Fruit fly (Drosophila melanogaster): ENCODE measurements around the gene CG14573.
A peak's percentile ranks its signal among the peaks of the same experiment; 100 is the strongest.

Gene CG14573

DNA sequence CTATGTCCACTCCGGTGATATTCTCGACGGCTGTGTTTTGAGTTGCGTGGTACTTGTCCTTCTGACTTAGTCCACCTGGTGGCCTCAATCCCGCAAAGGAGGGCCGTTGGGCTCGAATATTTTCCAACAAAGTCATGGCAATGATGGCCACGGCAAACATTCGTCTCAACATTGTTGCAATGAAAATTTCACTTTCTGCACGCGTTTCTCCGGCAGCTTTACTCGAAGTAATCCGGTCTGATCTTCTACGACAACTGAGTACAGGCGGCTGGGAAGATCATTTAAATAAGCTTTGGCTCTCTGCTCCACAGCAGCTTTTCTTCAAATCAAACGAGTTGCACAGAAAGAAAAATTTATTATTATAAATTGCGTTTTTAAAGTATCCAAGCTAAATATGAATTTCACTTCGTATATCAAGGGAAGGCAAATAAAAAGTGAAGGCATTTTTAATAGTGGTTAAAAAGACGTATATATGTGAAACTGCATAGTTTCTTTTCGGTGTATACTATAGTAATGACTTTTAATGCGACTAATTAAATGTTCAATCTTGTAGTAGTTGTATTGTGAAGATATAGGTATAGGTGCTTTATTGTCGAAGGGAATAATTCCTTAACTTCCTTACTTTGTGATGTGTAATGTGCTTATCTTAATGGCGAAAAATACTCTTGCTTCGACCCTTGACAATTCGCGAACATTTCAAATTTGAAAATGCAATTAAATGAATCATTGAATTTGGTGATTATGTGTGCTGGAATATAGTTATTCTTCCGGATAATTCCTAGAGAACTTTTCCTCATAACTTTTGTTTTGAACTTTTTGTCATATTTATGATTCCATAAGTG, 4.5 kb downstream of the CG14573 start, which contains the start of gene CG14567 (continued):
- TF ChIP-seq zf30C (GFP tag; optimal IDR thresholded peaks at IDR 0.05): no peak
- TF ChIP-seq HHEX (GFP tag; optimal IDR thresholded peaks at IDR 0.05): no peak
- TF ChIP-seq CG11560 (tag; IDR thresholded peaks at IDR 0.05): no peak
- TF ChIP-seq CG12071 (GFP tag; optimal IDR thresholded peaks at IDR 0.05): no peak
- TF ChIP-seq Xrp1 (GFP tag; IDR thresholded peaks at IDR 0.05): peak; percentile 45; the same call in 1 of the 2 replicates
- no peak for TF ChIP-seq cas (GFP tag; IDR thresholded peaks at IDR 0.05)
- TF ChIP-seq CG7928 (GFP tag; optimal IDR thresholded peaks at IDR 0.05): no peak
- no peak for TF ChIP-seq Antp (GFP tag; optimal IDR thresholded peaks at IDR 0.05)
- no peak for TF ChIP-seq caup (GFP tag; optimal IDR thresholded peaks at IDR 0.05; ENCODE audit: severe bottlenecking)
- TF ChIP-seq dan (GFP tag; IDR thresholded peaks at IDR 0.05): no peak
- peak; percentile 42 for TF ChIP-seq ATbp (GFP tag; optimal IDR thresholded peaks at IDR 0.05)
- no peak for TF ChIP-seq NC2α (GFP tag; optimal IDR thresholded peaks at IDR 0.05)
- TF ChIP-seq wor (GFP tag; IDR thresholded peaks at IDR 0.05): no peak
- TF ChIP-seq CG7372 (GFP tag; IDR thresholded peaks at IDR 0.05): no peak
- TF ChIP-seq zfh1 (GFP tag; IDR thresholded peaks at IDR 0.05): peak; percentile 43; the same call in 2 of the 3 replicates
- TF ChIP-seq TFAM (GFP tag; optimal IDR thresholded peaks at IDR 0.05): no peak
- no peak for TF ChIP-seq zfh2 (GFP tag; optimal IDR thresholded peaks at IDR 0.05)
- 0 out of 3 replicates have a peak, but pooled peaks have one; percentile 42 for TF ChIP-seq gce (GFP tag; IDR thresholded peaks at IDR 0.05)
- no peak for TF ChIP-seq CG6854 (GFP tag; optimal IDR thresholded peaks at IDR 0.05)
- TF ChIP-seq oc (tag; optimal IDR thresholded peaks at IDR 0.05): peak; percentile 65
- no peak for TF ChIP-seq CG12659 (GFP tag; optimal IDR thresholded peaks at IDR 0.05)
- peak; percentile 63 for TF ChIP-seq gem (tag; optimal IDR thresholded peaks at IDR 0.05)
- TF ChIP-seq CG10267 (tag; optimal IDR thresholded peaks at IDR 0.05): no peak
- peak; percentile 51; the same call in 1 of the 2 replicates for TF ChIP-seq CG32772 (GFP tag; IDR thresholded peaks at IDR 0.05)
- peak; percentile 46 for TF ChIP-seq ap (GFP tag; IDR thresholded peaks at IDR 0.05)
- TF ChIP-seq chn (GFP tag; optimal IDR thresholded peaks at IDR 0.05): no peak
- TF ChIP-seq Hmx (GFP tag; optimal IDR thresholded peaks at IDR 0.05): no peak
- no peak for TF ChIP-seq CG7987 (GFP tag; optimal IDR thresholded peaks at IDR 0.05)
- TF ChIP-seq onecut (GFP tag; IDR thresholded peaks at IDR 0.05): no peak
- TF ChIP-seq Sry-β (GFP tag; optimal IDR thresholded peaks at IDR 0.05): no peak
- no peak for TF ChIP-seq Mes4 (GFP tag; optimal IDR thresholded peaks at IDR 0.05)
- no peak for TF ChIP-seq hbn (GFP tag; IDR thresholded peaks at IDR 0.05; ENCODE audit: partially characterized antibody)
- no peak for TF ChIP-seq slp2 (GFP tag; optimal IDR thresholded peaks at IDR 0.05)
- no peak for TF ChIP-seq gsb (GFP tag; IDR thresholded peaks at IDR 0.05)
- TF ChIP-seq crc (GFP tag; optimal IDR thresholded peaks at IDR 0.05): no peak
- TF ChIP-seq lbe (GFP tag; optimal IDR thresholded peaks at IDR 0.05): no peak
- no peak for TF ChIP-seq fd64A (GFP tag; optimal IDR thresholded peaks at IDR 0.05)
- no peak for TF ChIP-seq CG31388 (GFP tag; optimal IDR thresholded peaks at IDR 0.05)
- no peak for TF ChIP-seq shn (GFP tag; optimal IDR thresholded peaks at IDR 0.05)
- TF ChIP-seq psq (GFP tag; optimal IDR thresholded peaks at IDR 0.05): no peak
- TF ChIP-seq otp (GFP tag; IDR thresholded peaks at IDR 0.05): no peak
- TF ChIP-seq Mad (GFP tag; optimal IDR thresholded peaks at IDR 0.05): no peak
- no peak for TF ChIP-seq CG13624 (GFP tag; optimal IDR thresholded peaks at IDR 0.05)
- TF ChIP-seq CG15011 (GFP tag; optimal IDR thresholded peaks at IDR 0.05): no peak
- TF ChIP-seq CG18476 (GFP tag; optimal IDR thresholded peaks at IDR 0.05): no peak
- no peak for TF ChIP-seq Bdp1 (GFP tag; optimal IDR thresholded peaks at IDR 0.05)
- TF ChIP-seq CG14014 (GFP tag; IDR thresholded peaks at IDR 0.05): no peak
- no peak for TF ChIP-seq insv (GFP tag; optimal IDR thresholded peaks at IDR 0.05)
- no peak for TF ChIP-seq Scr (GFP tag; IDR thresholded peaks at IDR 0.05; ENCODE audit: partially characterized antibody)
- 0 out of 2 replicates have a peak, but pooled peaks have one; percentile 9 for TF ChIP-seq Awh (GFP tag; IDR thresholded peaks at IDR 0.05)
